Worm (Caenorhabditis elegans) whole organism, midembryonic: ENCODE data around the gene R05G6.5.

Experiments
- T22C8.4 ChIP-seq: fragments of 200-800 bp; sonication (Bioruptor generic); IDR thresholded peaks from 2 replicates; pipeline ENCODE4 v1.3.6; 2022; ENCODE audit warnings: missing genetic modification characterization, missing compliant biosample characterization
- cog-1 ChIP-seq: sonication (generic microtip); optimal IDR thresholded peaks from 2 replicates; lab custom pipeline; 2016; ENCODE audit warnings: missing genetic modification characterization, missing compliant biosample characterization
- flt-1 ChIP-seq: fragments of 200-800 bp; sonication (Bioruptor generic); IDR thresholded peaks from 2 replicates; pipeline ENCODE4 v1.3.6; 2022; ENCODE audit warnings: missing genetic modification characterization, missing compliant biosample characterization
- klf-2 ChIP-seq: fragments of 200-800 bp; sonication (Bioruptor generic); conservative IDR thresholded peaks from 2 replicates; pipeline ENCODE4 v1.3.6; 2022; ENCODE audit warnings: missing genetic modification reagents, missing genetic modification characterization, missing compliant biosample characterization
- med-1 ChIP-seq: sonication (generic microtip); optimal IDR thresholded peaks from 2 replicates; lab custom pipeline; 2017; ENCODE audit warnings: missing genetic modification characterization, mild to moderate bottlenecking, missing compliant biosample characterization, antibody characterized with exemption, missing genetic modification reagents; ENCODE audit not compliant: insufficient read depth
- ref-1 ChIP-seq: fragments of 200-800 bp; sonication (Bioruptor generic); conservative IDR thresholded peaks from 2 replicates; pipeline ENCODE4 v1.3.6; 2022; ENCODE audit warnings: missing genetic modification reagents, missing genetic modification characterization, missing compliant biosample characterization
- tab-1 ChIP-seq: fragments of 200-800 bp; sonication (Bioruptor generic); IDR thresholded peaks from 2 replicates; pipeline ENCODE4 v1.3.6; 2022; ENCODE audit warnings: missing genetic modification characterization, missing compliant biosample characterization
- ztf-29 ChIP-seq: fragments of 200-800 bp; sonication (Bioruptor generic); IDR thresholded peaks from 2 replicates; pipeline ENCODE4 v1.3.6; 2022; ENCODE audit warnings: missing genetic modification reagents, missing genetic modification characterization, missing compliant biosample characterization

- TF ChIP-seq T22C8.4 (GFP tag; lab: Robert Waterston, UW) (no peak), ztf-29 (GFP tag; lab: Robert Waterston, UW) (no peak), cog-1 (tag; lab: Kevin White, UChicago) (no peak), flt-1 (GFP tag; lab: Robert Waterston, UW) (0 out of 2 replicates have a peak, but pooled peaks have one; percentile 54), med-1 (no peak), tab-1 (no peak), ref-1 (GFP tag; lab: Robert Waterston, UW) (no peak), klf-2 (GFP tag; lab: Robert Waterston, UW) (no peak)
Observed at ce11 chrIV:7507841-7508509, at the start of gene R05G6.5, which contains the start of gene vdac-1.
